Worm (Caenorhabditis elegans) whole organism, L4 larva: ENCODE data around the gene F20G2.1.

Source experiments
- F44E2.7 ChIP-seq: fragments of 200-800 bp; sonication (Bioruptor generic); IDR thresholded peaks from 2 replicates; pipeline ENCODE4 v2.1.2; 2022; ENCODE audit warnings: missing genetic modification characterization, missing compliant biosample characterization
- F49E8.2 ChIP-seq: sonication (generic microtip); optimal IDR thresholded peaks from 2 replicates; lab custom pipeline; 2016; ENCODE audit warnings: missing compliant biosample characterization, mild to moderate bottlenecking, missing genetic modification characterization, borderline replicate concordance
- R02D3.7 ChIP-seq: fragments of 150-350 bp; sonication (generic microtip); optimal IDR thresholded peaks from 3 replicates; lab custom pipeline; 2014; ENCODE audit warnings: missing biosample characterization, missing genetic modification characterization
- T20F7.1 ChIP-seq: fragments of 200-800 bp; sonication (Bioruptor generic); optimal IDR thresholded peaks from 2 replicates; lab custom pipeline; 2018; ENCODE audit warnings: mild to moderate bottlenecking, missing genetic modification characterization, missing compliant biosample characterization
- ZK337.2 ChIP-seq: fragments of 200-800 bp; sonication (Bioruptor generic); IDR thresholded peaks from 2 replicates; pipeline ENCODE4 v1.3.6; 2022; ENCODE audit warnings: missing genetic modification reagents, missing genetic modification characterization, missing compliant biosample characterization
- ZK546.5 ChIP-seq, 2 experiments: sonication (generic microtip); optimal IDR thresholded peaks; 2 replicates each; lab custom pipeline; 2017; ENCODE audit warnings: missing biosample characterization in 2 of 2, missing genetic modification characterization in 2 of 2
- ama-1 ChIP-seq: fragments of 150-350 bp; optimal IDR thresholded peaks from 2 replicates; lab custom pipeline; 2014; ENCODE audit warnings: inconsistent platforms, mixed read lengths
- attf-4 ChIP-seq: sonication (generic microtip); optimal IDR thresholded peaks from 3 replicates; lab custom pipeline; 2017; ENCODE audit warnings: missing biosample characterization, missing genetic modification characterization
- cey-2 ChIP-seq: sonication (generic microtip); optimal IDR thresholded peaks from 3 replicates; lab custom pipeline; 2017; ENCODE audit warnings: missing genetic modification characterization, mild to moderate bottlenecking, missing compliant biosample characterization, antibody characterized with exemption, borderline replicate concordance; ENCODE audit not compliant: insufficient read depth
- daf-16 ChIP-seq, 3 experiments: sonication (generic microtip); optimal IDR thresholded peaks; 2 replicates each; lab custom pipeline; 2016 to 2017; ENCODE audit warnings: missing genetic modification characterization in 3 of 3, missing genetic modification reagents in 3 of 3, mild to moderate bottlenecking in 2 of 3, missing compliant biosample characterization in 2 of 3, missing biosample characterization in 1 of 3, moderate library complexity in 1 of 3
- daf-19 ChIP-seq: fragments of 200-800 bp; sonication (Bioruptor generic); conservative IDR thresholded peaks from 2 replicates; pipeline ENCODE4 v1.3.6; 2022; ENCODE audit warnings: missing genetic modification characterization, missing compliant biosample characterization
- dmd-6 ChIP-seq: fragments of 200-800 bp; sonication (Bioruptor generic); IDR thresholded peaks from 2 replicates; pipeline ENCODE4 v1.3.6; 2022; ENCODE audit warnings: missing genetic modification reagents, missing genetic modification characterization, missing compliant biosample characterization
- duxl-1 ChIP-seq: sonication (generic microtip); optimal IDR thresholded peaks from 2 replicates; lab custom pipeline; 2016; ENCODE audit warnings: mild to moderate bottlenecking, missing genetic modification characterization, moderate library complexity, missing compliant biosample characterization; ENCODE audit not compliant: poor library complexity
- dve-1 ChIP-seq: sonication (generic microtip); optimal IDR thresholded peaks from 2 replicates; lab custom pipeline; 2017; ENCODE audit warnings: antibody characterized with exemption, mild to moderate bottlenecking, missing genetic modification characterization, missing compliant biosample characterization; ENCODE audit not compliant: insufficient read depth
- fos-1 ChIP-seq: fragments of 150-350 bp; optimal IDR thresholded peaks from 2 replicates; lab custom pipeline; 2014; ENCODE audit warnings: missing biosample characterization, missing genetic modification characterization
- hif-1 ChIP-seq, 2 experiments: sonication (generic microtip); optimal IDR thresholded peaks; 2 replicates each; lab custom pipeline; 2016 to 2017; ENCODE audit warnings: missing compliant biosample characterization in 2 of 2, missing genetic modification characterization in 2 of 2, missing genetic modification reagents in 2 of 2, missing genotype in 2 of 2, mild to moderate bottlenecking in 1 of 2
- hlh-11 ChIP-seq: fragments of 200-800 bp; sonication (Bioruptor generic); optimal IDR thresholded peaks from 2 replicates; lab custom pipeline; 2018; ENCODE audit warnings: mild to moderate bottlenecking, missing genetic modification characterization, missing compliant biosample characterization
- hlh-30 ChIP-seq: sonication (generic microtip); optimal IDR thresholded peaks from 2 replicates; lab custom pipeline; 2017; ENCODE audit warnings: antibody characterized with exemption, mild to moderate bottlenecking, missing genetic modification characterization, missing compliant biosample characterization; ENCODE audit not compliant: insufficient read depth
- hmg-1.1 ChIP-seq: fragments of 200-800 bp; sonication (Bioruptor generic); IDR thresholded peaks from 2 replicates; pipeline ENCODE4 v1.3.6; 2022; ENCODE audit warnings: missing genetic modification reagents, missing genetic modification characterization, missing compliant biosample characterization
- jun-1 ChIP-seq: fragments of 150-350 bp; optimal IDR thresholded peaks from 2 replicates; lab custom pipeline; 2014; ENCODE audit warnings: missing biosample characterization, missing genetic modification reagents, missing genetic modification characterization
- lin-1 ChIP-seq: fragments of 200-800 bp; sonication (Bioruptor generic); IDR thresholded peaks from 2 replicates; pipeline ENCODE4 v1.3.6; 2022; ENCODE audit warnings: missing genetic modification reagents, missing genetic modification characterization, missing compliant biosample characterization
- lin-38 ChIP-seq: fragments of 200-800 bp; sonication (Bioruptor generic); IDR thresholded peaks from 2 replicates; pipeline ENCODE4 v1.3.6; 2022; ENCODE audit warnings: missing genetic modification reagents, missing genetic modification characterization, missing compliant biosample characterization
- lsy-2 ChIP-seq, 2 experiments: fragments of 150-350 bp in 1 of 2; sonication (generic microtip) in 1 of 2; optimal IDR thresholded peaks; 2 replicates each; lab custom pipeline; 2014 to 2017; ENCODE audit warnings: missing biosample characterization in 2 of 2, missing genetic modification characterization in 2 of 2
- mep-1 ChIP-seq: fragments of 150-350 bp; sonication (generic microtip); optimal IDR thresholded peaks from 3 replicates; lab custom pipeline; 2014; ENCODE audit warnings: missing biosample characterization, missing genetic modification characterization
- mes-2 ChIP-seq: sonication (generic microtip); optimal IDR thresholded peaks from 2 replicates; lab custom pipeline; 2016; ENCODE audit warnings: missing genotype, mild to moderate bottlenecking, missing genetic modification characterization, missing compliant biosample characterization; ENCODE audit not compliant: poor library complexity, severe bottlenecking
- mxl-3 ChIP-seq: fragments of 200-800 bp; sonication (Bioruptor generic); optimal IDR thresholded peaks from 2 replicates; lab custom pipeline; 2018; ENCODE audit warnings: mild to moderate bottlenecking, missing genetic modification characterization, missing compliant biosample characterization
- nhr-10 ChIP-seq: fragments of 150-350 bp; optimal IDR thresholded peaks from 2 replicates; lab custom pipeline; 2014; ENCODE audit warnings: missing biosample characterization, missing genetic modification characterization
- nhr-102 ChIP-seq: sonication (generic microtip); optimal IDR thresholded peaks from 2 replicates; lab custom pipeline; 2016; ENCODE audit warnings: mild to moderate bottlenecking, missing genetic modification characterization, moderate library complexity, missing compliant biosample characterization
- nhr-11 ChIP-seq: fragments of 150-350 bp; optimal IDR thresholded peaks from 2 replicates; lab custom pipeline; 2014; ENCODE audit warnings: missing biosample characterization, missing genetic modification characterization
- nhr-237 ChIP-seq: sonication (generic microtip); optimal IDR thresholded peaks from 2 replicates; lab custom pipeline; 2017; ENCODE audit warnings: missing biosample characterization, missing genetic modification characterization
- nhr-28 ChIP-seq: fragments of 150-350 bp; optimal IDR thresholded peaks from 2 replicates; lab custom pipeline; 2014; ENCODE audit warnings: missing biosample characterization, missing genetic modification characterization
- nhr-48 ChIP-seq: sonication (generic microtip); optimal IDR thresholded peaks from 2 replicates; lab custom pipeline; 2016; ENCODE audit warnings: mild to moderate bottlenecking, missing genetic modification characterization, missing compliant biosample characterization
- nhr-6 ChIP-seq: fragments of 150-350 bp; optimal IDR thresholded peaks from 2 replicates; lab custom pipeline; 2014; ENCODE audit warnings: missing biosample characterization, missing genetic modification characterization
- nhr-76 ChIP-seq: fragments of 150-350 bp; optimal IDR thresholded peaks from 2 replicates; lab custom pipeline; 2014; ENCODE audit warnings: missing biosample characterization, missing genetic modification characterization
- rbr-2 ChIP-seq: sonication (generic microtip); optimal IDR thresholded peaks from 2 replicates; lab custom pipeline; 2016; ENCODE audit warnings: missing genotype, missing genetic modification characterization, missing compliant biosample characterization
- snpc-1.2 ChIP-seq: fragments of 200-800 bp; sonication (Bioruptor generic); IDR thresholded peaks from 2 replicates; pipeline ENCODE4 v1.3.6; 2022; ENCODE audit warnings: missing genetic modification reagents, missing genetic modification characterization, missing compliant biosample characterization
- snpc-4 ChIP-seq: fragments of 150-350 bp; optimal IDR thresholded peaks from 2 replicates; lab custom pipeline; 2014; ENCODE audit warnings: missing biosample characterization, missing genetic modification characterization
- spr-3 ChIP-seq: fragments of 200-800 bp; sonication (Bioruptor generic); optimal IDR thresholded peaks from 2 replicates; lab custom pipeline; 2018; ENCODE audit warnings: mild to moderate bottlenecking, missing genetic modification characterization, missing compliant biosample characterization
- tra-1 ChIP-seq: fragments of 200-800 bp; sonication (Bioruptor generic); IDR thresholded peaks from 2 replicates; pipeline ENCODE4 v1.3.6; 2022; ENCODE audit warnings: missing genetic modification reagents, missing genetic modification characterization, missing compliant biosample characterization
- unc-130 ChIP-seq: sonication (generic microtip); optimal IDR thresholded peaks from 2 replicates; lab custom pipeline; 2016; ENCODE audit warnings: missing genetic modification reagents, missing genetic modification characterization, missing compliant biosample characterization
- unc-62 ChIP-seq, 3 experiments: fragments of 150-350 bp in 1 of 3; sonication (generic microtip); optimal IDR thresholded peaks in 2 of 3; peaks in 1 of 3; 1 replicate in 1 of 3; 2 replicates in 2 of 3; lab custom pipeline; 2014 to 2017; ENCODE audit warnings: missing biosample characterization in 3 of 3, missing genetic modification characterization in 3 of 3, missing genetic modification reagents in 3 of 3, missing genotype in 1 of 3
- zag-1 ChIP-seq: fragments of 150-350 bp; optimal IDR thresholded peaks from 2 replicates; lab custom pipeline; 2014; ENCODE audit warnings: missing biosample characterization, missing genetic modification characterization
- zfp-2 ChIP-seq: sonication (generic microtip); optimal IDR thresholded peaks from 2 replicates; lab custom pipeline; 2016; ENCODE audit warnings: mild to moderate bottlenecking, missing genetic modification characterization, missing compliant biosample characterization
- zip-2 ChIP-seq: fragments of 150-350 bp; optimal IDR thresholded peaks from 2 replicates; lab custom pipeline; 2014; ENCODE audit warnings: missing biosample characterization, missing genetic modification characterization

The F20G2.1 gene

ce11 chrV:13787948-13788681 is 34.7 kb upstream of the F20G2.1 start (continued):
- peak; percentile 68 for TF ChIP-seq dve-1 (tag; lab: Kevin White, UChicago)
- TF ChIP-seq rbr-2 (tag; lab: Kevin White, UChicago): no peak

DNA sequence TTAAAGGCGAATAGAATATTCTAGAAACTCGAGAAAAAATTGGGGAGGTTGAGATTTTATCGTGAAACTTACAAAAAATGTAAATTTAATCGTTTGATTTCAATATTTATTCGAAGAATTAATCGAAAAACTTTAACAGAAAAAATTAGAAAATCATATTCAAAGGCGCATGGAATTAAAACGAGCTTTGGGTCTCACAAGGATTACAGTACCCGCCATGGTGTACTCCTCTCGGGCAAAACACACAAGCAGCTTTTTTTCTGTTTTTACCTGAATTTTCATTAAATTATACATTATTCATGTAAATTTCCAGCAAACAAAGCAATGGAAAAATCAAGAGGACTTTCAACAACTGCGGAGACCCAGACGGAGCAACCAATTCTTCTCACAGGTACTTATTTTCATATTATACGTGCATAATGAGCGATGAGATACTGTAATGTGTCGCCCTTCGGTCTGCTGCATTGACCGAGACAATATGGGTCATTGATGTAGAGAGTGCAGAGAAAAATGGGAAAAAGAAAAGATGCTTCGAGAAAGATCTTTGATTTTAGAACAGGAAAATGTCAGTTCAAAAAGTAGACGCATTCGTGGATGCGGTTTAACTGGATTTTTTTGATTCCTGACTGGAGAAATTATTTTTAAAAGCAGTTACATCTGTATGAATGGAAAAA is 34.0 kb upstream of the F20G2.1 start, which contains the start of the genes F53C11.4 and F53C11.5:
TSS of gene F53C11.4 (minus strand) at position 128 of the 674 bp plus-strand sequence.
TSS of gene F53C11.5 (plus strand) at position 325 of the 674 bp plus-strand sequence.
- TF ChIP-seq nhr-11 (tag; lab: Kevin White, UChicago) (no peak), mxl-3 (GFP tag; lab: Kevin White, UChicago) (no peak), daf-16 (GFP tag; optimal IDR thresholded peaks at IDR 0.05; lab: Kevin White, UChicago) (no peak), daf-16 (tag; optimal IDR thresholded peaks at IDR 0.05; lab: Kevin White, UChicago) (peak; percentile 85), jun-1 (no peak), snpc-1.2 (no peak), mes-2 (tag; lab: Kevin White, UChicago) (peak; percentile 57), ZK546.5 (tag; optimal IDR thresholded peaks at IDR 0.05; lab: Kevin White, UChicago) (no peak), tra-1 (GFP tag; lab: Robert Waterston, UW) (0 out of 2 replicates have a peak, but pooled peaks have one; percentile 24), R02D3.7 (tag; lab: Kevin White, UChicago) (no peak), lsy-2 (tag; optimal IDR thresholded peaks at IDR 0.05; lab: Kevin White, UChicago) (peak in 1 of 2 experiments; percentile 86), F44E2.7 (GFP tag; lab: Robert Waterston, UW) (no peak), hlh-11 (peak; percentile 77), dve-1 (tag; lab: Kevin White, UChicago) (peak; percentile 87), zag-1 (tag; lab: Kevin White, UChicago) (no peak), ama-1 (lab: Kevin White, UChicago) (peak; percentile 51), snpc-4 (no peak), zip-2 (tag; lab: Kevin White, UChicago) (no peak), nhr-76 (tag; lab: Kevin White, UChicago) (no peak), unc-62 (GFP tag; optimal IDR thresholded peaks at IDR 0.05 in 1 of 2; lab: Kevin White, UChicago) (peak in 1 of 2 experiments; percentile 71), unc-62 (tag; optimal IDR thresholded peaks at IDR 0.05; lab: Kevin White, UChicago) (no peak), rbr-2 (tag; lab: Kevin White, UChicago) (peak; percentile 9), attf-4 (tag; lab: Kevin White, UChicago) (no peak), spr-3 (GFP tag; lab: Kevin White, UChicago) (no peak), dmd-6 (GFP tag; lab: Robert Waterston, UW) (peak; percentile 69), lin-38 (GFP tag; lab: Robert Waterston, UW) (0 out of 2 replicates have a peak, but pooled peaks have one; percentile 31), nhr-28 (tag; lab: Kevin White, UChicago) (peak; percentile 74), nhr-102 (tag; lab: Kevin White, UChicago) (no peak), F49E8.2 (no peak), hlh-30 (peak; percentile 16), unc-130 (GFP tag; lab: Kevin White, UChicago) (peak; percentile 3), lin-1 (no peak), mep-1 (tag; lab: Kevin White, UChicago) (peak; percentile 11), nhr-237 (tag; lab: Kevin White, UChicago) (no peak), zfp-2 (tag; lab: Kevin White, UChicago) (no peak), nhr-48 (tag; lab: Kevin White, UChicago) (peak; percentile 67), daf-19 (no peak), ZK337.2 (no peak), nhr-10 (tag; lab: Kevin White, UChicago) (no peak), cey-2 (tag; lab: Kevin White, UChicago) (no peak), nhr-6 (peak; percentile 78), fos-1 (no peak), hif-1 (tag; optimal IDR thresholded peaks at IDR 0.05; lab: Kevin White, UChicago) (peak in 1 of 2 experiments; percentile 79), duxl-1 (tag; lab: Kevin White, UChicago) (no peak), hmg-1.1 (GFP tag; lab: Robert Waterston, UW) (0 out of 2 replicates have a peak, but pooled peaks have one; percentile 12), T20F7.1 (GFP tag; lab: Kevin White, UChicago) (peak; percentile 19)
